Worm (Caenorhabditis elegans): ENCODE results near the gene ndub-5.

DNA sequence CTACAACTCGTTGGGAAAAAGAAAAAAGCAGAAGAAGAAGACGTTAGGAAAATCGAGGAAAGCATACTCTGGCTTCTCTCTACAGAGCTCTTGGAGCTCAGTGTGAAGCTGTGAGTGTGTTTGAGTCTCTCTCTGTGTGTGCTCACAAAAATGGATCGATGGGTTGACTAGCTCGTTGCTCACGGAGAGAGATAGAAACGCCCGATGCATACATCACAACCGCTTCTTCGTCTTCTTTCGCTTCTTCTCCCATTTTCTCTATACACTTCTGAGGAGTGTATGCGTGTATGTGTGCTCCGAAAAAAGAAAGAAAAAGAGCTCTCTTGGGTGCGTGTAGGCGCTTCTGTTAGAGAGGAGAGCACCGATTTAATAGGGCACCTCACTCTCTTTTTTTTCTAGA is 33.9 kb upstream of the ndub-5 start:
- no peak for TF ChIP-seq dao-5 (tag; optimal IDR thresholded peaks at IDR 0.05)
- no peak for TF ChIP-seq W03F9.2 (tag; optimal IDR thresholded peaks at IDR 0.05)

Measured in whole organism, L4/young adult.